Worm (Caenorhabditis elegans) whole organism, L3 larva: ENCODE data around the gene sru-38.

Experiments
- ceh-16 ChIP-seq: sonication (generic microtip); optimal IDR thresholded peaks from 2 replicates; lab custom pipeline; 2017; ENCODE audit warnings: missing biosample characterization, missing genetic modification characterization
- egl-5 ChIP-seq: fragments of 150-350 bp; optimal IDR thresholded peaks from 2 replicates; lab custom pipeline; 2017; ENCODE audit warnings: missing biosample characterization, missing genetic modification reagents, missing genetic modification characterization, inconsistent platforms
- elt-3 ChIP-seq, 3 experiments: fragments of 150-350 bp in 1 of 3; sonication (generic microtip) in 2 of 3; optimal IDR thresholded peaks; 2 replicates in 2 of 3; 4 replicates in 1 of 3; lab custom pipeline; 2014 to 2017; ENCODE audit warnings: missing biosample characterization in 3 of 3, missing genetic modification characterization in 3 of 3
- nhr-25 ChIP-seq: sonication (generic microtip); optimal IDR thresholded peaks from 2 replicates; lab custom pipeline; 2017; ENCODE audit warnings: missing biosample characterization, missing genetic modification characterization
- snpc-4 ChIP-seq: fragments of 150-350 bp; optimal IDR thresholded peaks from 2 replicates; lab custom pipeline; 2014; ENCODE audit warnings: missing biosample characterization, missing genetic modification characterization
- tbx-2 ChIP-seq: sonication (generic microtip); optimal IDR thresholded peaks from 2 replicates; lab custom pipeline; 2016; ENCODE audit warnings: mild to moderate bottlenecking, missing genetic modification characterization, missing compliant biosample characterization
- ztf-4 ChIP-seq: fragments of 150-350 bp; optimal IDR thresholded peaks from 2 replicates; lab custom pipeline; 2014; ENCODE audit warnings: missing biosample characterization, missing genetic modification characterization

DNA sequence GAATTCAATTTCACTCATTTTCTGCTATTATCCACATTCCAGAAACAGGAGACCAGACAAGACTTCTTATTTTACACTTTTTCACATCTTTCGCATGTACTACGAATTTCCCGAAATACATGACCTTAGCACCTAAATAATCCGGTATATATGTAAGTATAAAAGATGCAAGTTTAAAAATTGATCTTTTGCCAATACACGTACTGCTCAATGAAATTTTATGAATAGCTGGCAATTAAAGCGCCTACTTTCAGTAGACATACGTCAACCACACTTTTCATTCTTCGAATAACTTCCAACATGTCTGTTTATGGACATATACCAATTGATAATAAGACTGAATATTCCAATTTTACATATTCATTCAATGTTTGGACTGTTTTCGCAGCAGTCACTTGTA is 32.7 kb downstream of the sru-38 start, which contains the start of gene sru-39:
- no peak for TF ChIP-seq ztf-4
- no peak for TF ChIP-seq elt-3 (tag; optimal IDR thresholded peaks at IDR 0.05; lab: Kevin White, UChicago)
- no peak for TF ChIP-seq tbx-2 (tag; lab: Kevin White, UChicago)
- TF ChIP-seq egl-5 (tag; lab: Kevin White, UChicago): no peak
- no peak for TF ChIP-seq snpc-4 (tag; lab: Kevin White, UChicago)
- TF ChIP-seq nhr-25 (tag; lab: Kevin White, UChicago): no peak
- no peak for TF ChIP-seq ceh-16 (tag; lab: Kevin White, UChicago)
